Worm (Caenorhabditis elegans) whole organism, L3 larva: Measurements from ENCODE around the gene K07F5.22.

Source experiments
- R02D3.7 ChIP-seq: fragments of 150-350 bp; optimal IDR thresholded peaks from 2 replicates; lab custom pipeline; 2014; ENCODE audit warnings: missing biosample characterization, missing genetic modification characterization
- ZK546.5 ChIP-seq: sonication (generic microtip); optimal IDR thresholded peaks from 2 replicates; lab custom pipeline; 2017; ENCODE audit warnings: missing biosample characterization, missing genetic modification characterization
- aly-2 ChIP-seq: fragments of 150-350 bp; optimal IDR thresholded peaks from 2 replicates; lab custom pipeline; 2014; ENCODE audit warnings: missing biosample characterization, missing genetic modification characterization
- ama-1 ChIP-seq: fragments of 150-350 bp; optimal IDR thresholded peaks from 2 replicates; lab custom pipeline; 2018
- ceh-16 ChIP-seq: sonication (generic microtip); optimal IDR thresholded peaks from 2 replicates; lab custom pipeline; 2017; ENCODE audit warnings: missing biosample characterization, missing genetic modification characterization
- ceh-28 ChIP-seq: fragments of 150-350 bp; optimal IDR thresholded peaks from 2 replicates; lab custom pipeline; 2014; ENCODE audit warnings: missing biosample characterization, missing genetic modification reagents, missing genetic modification characterization
- ceh-82 ChIP-seq: fragments of 150-350 bp; optimal IDR thresholded peaks from 2 replicates; lab custom pipeline; 2014; ENCODE audit warnings: missing biosample characterization, missing genetic modification characterization
- ceh-9 ChIP-seq: sonication (generic microtip); optimal IDR thresholded peaks from 2 replicates; lab custom pipeline; 2018; ENCODE audit warnings: missing biosample characterization, missing genetic modification characterization
- egl-5 ChIP-seq: fragments of 150-350 bp; optimal IDR thresholded peaks from 2 replicates; lab custom pipeline; 2017; ENCODE audit warnings: missing biosample characterization, missing genetic modification reagents, missing genetic modification characterization, inconsistent platforms
- elt-2 ChIP-seq: sonication (generic microtip); optimal IDR thresholded peaks from 2 replicates; lab custom pipeline; 2016; ENCODE audit warnings: missing genetic modification reagents, mild to moderate bottlenecking, missing genetic modification characterization, missing compliant biosample characterization
- elt-3 ChIP-seq, 3 experiments: fragments of 150-350 bp in 1 of 3; sonication (generic microtip) in 2 of 3; optimal IDR thresholded peaks; 2 replicates in 2 of 3; 4 replicates in 1 of 3; lab custom pipeline; 2014 to 2017; ENCODE audit warnings: missing biosample characterization in 3 of 3, missing genetic modification characterization in 3 of 3
- eor-1 ChIP-seq, 2 experiments: fragments of 150-350 bp; optimal IDR thresholded peaks; 2 replicates each; lab custom pipeline; 2014 to 2018; ENCODE audit warnings: missing biosample characterization in 2 of 2, missing genetic modification characterization in 2 of 2
- fkh-10 ChIP-seq: sonication (generic microtip); optimal IDR thresholded peaks from 2 replicates; lab custom pipeline; 2017; ENCODE audit warnings: missing biosample characterization, missing genetic modification reagents, missing genetic modification characterization
- fkh-2 ChIP-seq: fragments of 150-350 bp; optimal IDR thresholded peaks from 2 replicates; lab custom pipeline; 2014; ENCODE audit warnings: missing biosample characterization, missing genetic modification reagents, missing genetic modification characterization
- fos-1 ChIP-seq: fragments of 150-350 bp; optimal IDR thresholded peaks from 2 replicates; lab custom pipeline; 2014; ENCODE audit warnings: missing biosample characterization, missing genetic modification characterization
- hmg-11 ChIP-seq: sonication (generic microtip); optimal IDR thresholded peaks from 2 replicates; lab custom pipeline; 2016; ENCODE audit warnings: missing genetic modification characterization, missing compliant biosample characterization
- jun-1 ChIP-seq: fragments of 150-350 bp; optimal IDR thresholded peaks from 2 replicates; lab custom pipeline; 2014; ENCODE audit warnings: missing biosample characterization, missing genetic modification reagents, missing genetic modification characterization
- lin-15B ChIP-seq: fragments of 150-350 bp; optimal IDR thresholded peaks from 2 replicates; lab custom pipeline; 2014; ENCODE audit warnings: missing biosample characterization, missing genetic modification characterization
- lsy-12 ChIP-seq: sonication (generic microtip); optimal IDR thresholded peaks from 2 replicates; lab custom pipeline; 2016; ENCODE audit warnings: mild to moderate bottlenecking, missing genetic modification characterization, missing compliant biosample characterization
- mdl-1 ChIP-seq: fragments of 150-350 bp; optimal IDR thresholded peaks from 2 replicates; lab custom pipeline; 2014; ENCODE audit warnings: missing biosample characterization, missing genetic modification characterization
- mml-1 ChIP-seq: fragments of 150-350 bp; sonication (generic microtip); optimal IDR thresholded peaks from 3 replicates; lab custom pipeline; 2014; ENCODE audit warnings: missing biosample characterization, missing genetic modification characterization
- nfya-1 ChIP-seq: sonication (generic microtip); optimal IDR thresholded peaks from 2 replicates; lab custom pipeline; 2017; ENCODE audit warnings: missing genetic modification characterization, mild to moderate bottlenecking, missing compliant biosample characterization, antibody characterized with exemption, moderate library complexity; ENCODE audit not compliant: insufficient read depth
- nhr-11 ChIP-seq: fragments of 150-350 bp; optimal IDR thresholded peaks from 2 replicates; lab custom pipeline; 2014; ENCODE audit warnings: missing biosample characterization, missing genetic modification characterization
- nhr-12 ChIP-seq: fragments of 150-350 bp; optimal IDR thresholded peaks from 2 replicates; lab custom pipeline; 2014; ENCODE audit warnings: missing biosample characterization, missing genetic modification characterization
- nhr-23 ChIP-seq: fragments of 150-350 bp; optimal IDR thresholded peaks from 2 replicates; lab custom pipeline; 2014; ENCODE audit warnings: missing biosample characterization, missing genetic modification reagents, missing genetic modification characterization
- nhr-237 ChIP-seq: fragments of 150-350 bp; optimal IDR thresholded peaks from 2 replicates; lab custom pipeline; 2014; ENCODE audit warnings: missing biosample characterization, missing genetic modification characterization
- nhr-25 ChIP-seq: sonication (generic microtip); optimal IDR thresholded peaks from 2 replicates; lab custom pipeline; 2017; ENCODE audit warnings: missing biosample characterization, missing genetic modification characterization
- nhr-67 ChIP-seq: fragments of 150-350 bp; optimal IDR thresholded peaks from 2 replicates; lab custom pipeline; 2014; ENCODE audit warnings: missing biosample characterization, missing genetic modification characterization
- nhr-76 ChIP-seq: fragments of 150-350 bp; sonication (generic microtip); optimal IDR thresholded peaks from 5 replicates; lab custom pipeline; 2014; ENCODE audit warnings: missing biosample characterization, missing genetic modification characterization
- nhr-77 ChIP-seq: fragments of 150-350 bp; optimal IDR thresholded peaks from 2 replicates; lab custom pipeline; 2014; ENCODE audit warnings: missing biosample characterization, missing genetic modification characterization
- pha-4 ChIP-seq: fragments of 150-350 bp; optimal IDR thresholded peaks from 2 replicates; lab custom pipeline; 2014; ENCODE audit warnings: missing biosample characterization, missing genetic modification reagents, missing genetic modification characterization
- pqm-1 ChIP-seq: fragments of 150-350 bp; optimal IDR thresholded peaks from 2 replicates; lab custom pipeline; 2017; ENCODE audit warnings: missing biosample characterization, missing genetic modification characterization, inconsistent platforms
- sea-2 ChIP-seq: fragments of 150-350 bp; sonication (generic microtip); optimal IDR thresholded peaks from 4 replicates; lab custom pipeline; 2014; ENCODE audit warnings: missing biosample characterization, missing genetic modification reagents, missing genetic modification characterization
- skn-1 ChIP-seq: fragments of 150-350 bp; optimal IDR thresholded peaks from 2 replicates; lab custom pipeline; 2014; ENCODE audit warnings: missing biosample characterization, missing genetic modification characterization
- snpc-4 ChIP-seq: fragments of 150-350 bp; optimal IDR thresholded peaks from 2 replicates; lab custom pipeline; 2014; ENCODE audit warnings: missing biosample characterization, missing genetic modification characterization
- tbx-2 ChIP-seq: sonication (generic microtip); optimal IDR thresholded peaks from 2 replicates; lab custom pipeline; 2016; ENCODE audit warnings: mild to moderate bottlenecking, missing genetic modification characterization, missing compliant biosample characterization
- unc-62 ChIP-seq: fragments of 150-350 bp; sonication (generic microtip); optimal IDR thresholded peaks from 4 replicates; lab custom pipeline; 2014; ENCODE audit warnings: missing biosample characterization, missing genetic modification reagents, missing genetic modification characterization
- zag-1 ChIP-seq: fragments of 150-350 bp; optimal IDR thresholded peaks from 2 replicates; lab custom pipeline; 2014; ENCODE audit warnings: missing biosample characterization, missing genetic modification characterization
- ztf-11 ChIP-seq: fragments of 150-350 bp; optimal IDR thresholded peaks from 2 replicates; lab custom pipeline; 2014; ENCODE audit warnings: missing biosample characterization, missing genetic modification characterization
- ztf-4 ChIP-seq: fragments of 150-350 bp; optimal IDR thresholded peaks from 2 replicates; lab custom pipeline; 2014; ENCODE audit warnings: missing biosample characterization, missing genetic modification characterization

Gene K07F5.22

DNA sequence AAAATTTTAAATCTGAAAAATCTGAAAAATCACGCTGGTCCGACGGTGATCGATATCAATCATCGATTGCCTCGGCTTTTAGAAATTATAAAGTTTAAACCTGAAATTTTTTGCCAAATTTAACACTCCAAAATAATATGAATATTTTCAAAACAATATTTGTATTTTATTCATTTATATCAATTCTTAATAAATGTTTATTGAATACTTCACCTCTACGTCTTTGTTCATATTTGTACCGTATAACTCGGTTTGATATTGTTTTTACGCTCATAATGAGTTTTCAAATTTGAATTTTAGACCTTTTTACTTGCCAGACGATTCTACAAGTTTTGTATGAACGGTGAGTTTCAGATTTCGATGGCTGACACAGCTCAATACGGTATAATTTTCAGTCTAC, at the start of gene K07F5.22, which contains the start of gene K07F5.15:
K07F5.22 (plus strand) TSS at position 301 of the 400 bp plus-strand sequence.
K07F5.15 (plus strand) TSS at position 301 of the 400 bp plus-strand sequence.
- TF ChIP-seq ceh-82 (no peak), nhr-76 (tag; lab: Kevin White, UChicago) (no peak), ZK546.5 (tag; lab: Kevin White, UChicago) (no peak)

- no peak for TF ChIP-seq nhr-25
Measured at ce11 chrIV:9815432-9815831, 49.4 kb upstream of the K07F5.22 start, which contains the start of gene egl-20. Gene egl-20, minus strand, starts transcription at chrIV:9815532.

DNA sequence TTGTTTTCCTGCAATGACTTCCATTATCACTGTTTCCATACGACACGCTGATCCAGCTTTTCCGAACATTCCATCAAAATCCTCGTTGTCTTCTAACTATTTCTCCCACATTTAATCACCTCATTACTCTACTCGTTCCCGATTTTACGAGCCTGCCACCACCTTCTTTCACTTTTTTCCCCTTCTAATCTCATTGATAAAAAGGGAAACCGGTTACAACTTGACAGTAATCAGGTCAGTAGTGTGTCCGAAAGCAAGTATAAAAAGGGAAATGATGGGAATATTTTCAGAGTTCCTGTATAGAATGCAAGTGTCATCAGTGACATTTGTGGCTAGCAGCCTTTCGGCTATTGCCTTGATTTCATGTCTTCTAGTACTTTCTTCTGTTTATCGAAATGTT, 43.3 kb upstream of the K07F5.22 start, which contains the start of gene col-123:
col-123 (plus strand) TSS at position 301 of the 400 bp plus-strand sequence.
- TF ChIP-seq nhr-23 (tag; lab: Kevin White, UChicago), result peak; percentile 40
- no peak for TF ChIP-seq nhr-237 (tag; lab: Kevin White, UChicago)

DNA sequence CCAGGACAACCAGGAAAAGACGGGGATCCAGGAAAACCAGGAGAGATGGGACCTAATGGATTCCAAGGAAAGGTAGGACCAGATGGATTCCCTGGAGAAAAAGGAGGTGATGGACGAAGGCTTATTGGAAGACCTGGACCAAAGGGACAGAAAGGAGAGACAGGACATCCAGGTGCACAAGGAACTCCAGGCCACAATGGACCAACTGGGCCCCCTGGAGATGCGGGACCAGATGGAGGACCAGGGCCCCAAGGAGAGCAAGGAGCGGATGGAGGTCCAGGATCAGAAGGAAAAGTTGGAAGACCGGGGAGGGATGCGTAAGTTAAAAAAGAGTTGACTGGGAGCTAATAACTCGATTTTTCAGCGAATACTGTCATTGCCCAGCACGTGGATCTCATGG, 42.3 kb upstream of the K07F5.22 start:
- no peak for TF ChIP-seq sea-2 (GFP tag; lab: Kevin White, UChicago)
- TF ChIP-seq mdl-1, result no peak

DNA sequence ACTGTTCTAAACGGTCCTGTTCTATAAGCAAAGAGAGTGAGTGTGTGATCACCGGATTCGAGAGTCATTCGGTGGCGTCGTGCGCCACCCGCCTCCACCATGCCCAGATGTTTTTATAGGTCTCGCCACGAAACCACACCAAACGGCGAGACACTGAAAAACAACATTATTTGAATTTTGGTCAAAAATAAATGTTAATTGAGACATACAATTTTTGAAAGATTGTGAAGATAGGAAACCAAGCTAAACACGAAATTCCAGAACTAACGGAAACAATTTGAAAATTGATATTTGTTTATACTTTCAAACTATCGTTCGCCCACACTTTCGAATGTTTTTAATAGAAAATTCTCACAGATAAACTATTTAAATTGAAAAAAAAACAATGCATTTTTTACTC, 40.4 kb upstream of the K07F5.22 start, which contains the start of gene catp-6:
catp-6 (minus strand) TSS at position 101 of the 400 bp plus-strand sequence.
- no peak for TF ChIP-seq hmg-11
- TF ChIP-seq mdl-1, result no peak
- no peak for TF ChIP-seq pha-4 (tag; lab: Kevin White, UChicago)
- no peak for TF ChIP-seq ceh-16
- no peak for TF ChIP-seq ama-1 (lab: Kevin White, UChicago)
- no peak for TF ChIP-seq skn-1
- no peak for TF ChIP-seq pqm-1 (tag; lab: Kevin White, UChicago)
- TF ChIP-seq ztf-11 (tag; lab: Kevin White, UChicago), result no peak
- no peak for TF ChIP-seq fkh-10 (GFP tag; lab: Kevin White, UChicago)
- no peak for TF ChIP-seq nhr-237 (tag; lab: Kevin White, UChicago)
- no peak for TF ChIP-seq tbx-2 (tag; lab: Kevin White, UChicago)
- TF ChIP-seq unc-62 (GFP tag; lab: Kevin White, UChicago), result no peak
- TF ChIP-seq fkh-2 (tag; lab: Kevin White, UChicago), result no peak
- no peak for TF ChIP-seq nhr-11
- TF ChIP-seq nhr-12, result no peak
- TF ChIP-seq, all 47 proteins: peak for 0

- TF ChIP-seq nhr-77 (tag; lab: Kevin White, UChicago) (no peak), ceh-82 (no peak), nhr-12 (no peak), ceh-9 (tag; lab: Kevin White, UChicago) (no peak), eor-1 (tag; optimal IDR thresholded peaks at IDR 0.05; lab: Kevin White, UChicago) (no peak), elt-3 (tag; optimal IDR thresholded peaks at IDR 0.05; lab: Kevin White, UChicago) (no peak), skn-1 (peak; percentile 24), mml-1 (tag; lab: Kevin White, UChicago) (no peak), ceh-16 (no peak), mdl-1 (no peak), snpc-4 (tag; lab: Kevin White, UChicago) (no peak), elt-2 (tag; lab: Kevin White, UChicago) (peak; percentile 85), pha-4 (tag; lab: Kevin White, UChicago) (no peak), hmg-11 (no peak), nfya-1 (no peak), ztf-4 (tag; lab: Kevin White, UChicago) (no peak), lin-15B (tag; lab: Kevin White, UChicago) (peak; percentile 62), zag-1 (no peak), lsy-12 (no peak), aly-2 (no peak), egl-5 (tag; lab: Kevin White, UChicago) (peak; percentile 27), nhr-67 (tag; lab: Kevin White, UChicago) (no peak), R02D3.7 (tag; lab: Kevin White, UChicago) (no peak), ceh-28 (tag; lab: Kevin White, UChicago) (no peak), tbx-2 (tag; lab: Kevin White, UChicago) (no peak), pqm-1 (tag; lab: Kevin White, UChicago) (no peak), nhr-25 (no peak), jun-1 (tag; lab: Kevin White, UChicago) (no peak), ama-1 (lab: Kevin White, UChicago) (no peak), fos-1 (tag; lab: Kevin White, UChicago) (no peak)
Measured at ce11 chrIV:9825196-9825744, 39.6 kb upstream of the K07F5.22 start, which contains the start of gene mtr-4. Gene mtr-4, plus strand, starts transcription at chrIV:9825694.
